Worm (Caenorhabditis elegans) whole organism, late embryonic: ENCODE measurements around the gene blos-2.
A peak's percentile ranks its signal among the peaks of the same experiment; 100 is the strongest.

Experiments used
- C38D4.7 ChIP-seq: fragments of 200-800 bp; sonication (Bioruptor generic); optimal IDR thresholded peaks from 2 replicates; lab custom pipeline; 2018; ENCODE audit warnings: mild to moderate bottlenecking, missing genetic modification characterization, moderate library complexity, missing compliant biosample characterization
- K02D7.2 ChIP-seq: sonication (generic microtip); optimal IDR thresholded peaks from 2 replicates; lab custom pipeline; 2017; ENCODE audit warnings: mild to moderate bottlenecking, missing genetic modification characterization, missing compliant biosample characterization
- T23F11.4 ChIP-seq: fragments of 200-800 bp; sonication (Bioruptor generic); optimal IDR thresholded peaks from 2 replicates; lab custom pipeline; 2018; ENCODE audit warnings: mild to moderate bottlenecking, missing genetic modification characterization, missing compliant biosample characterization
- Y22D7AL.16 ChIP-seq: sonication (generic microtip); optimal IDR thresholded peaks from 2 replicates; lab custom pipeline; 2016; ENCODE audit warnings: missing genetic modification characterization, missing compliant biosample characterization
- ahr-1 ChIP-seq: sonication (generic microtip); optimal IDR thresholded peaks from 2 replicates; lab custom pipeline; 2016; ENCODE audit warnings: missing genetic modification characterization, missing compliant biosample characterization
- ama-1 ChIP-seq: fragments of 150-350 bp; optimal IDR thresholded peaks from 2 replicates; lab custom pipeline; 2014
- ceh-14 ChIP-seq: sonication (generic microtip); optimal IDR thresholded peaks from 2 replicates; lab custom pipeline; 2016; ENCODE audit warnings: missing genotype, missing genetic modification characterization, missing compliant biosample characterization
- ceh-19 ChIP-seq: fragments of 200-800 bp; sonication (Bioruptor generic); optimal IDR thresholded peaks from 2 replicates; lab custom pipeline; 2018; ENCODE audit warnings: mild to moderate bottlenecking, missing genetic modification characterization, missing compliant biosample characterization
- ceh-22 ChIP-seq: sonication (generic microtip); optimal IDR thresholded peaks from 2 replicates; lab custom pipeline; 2017; ENCODE audit warnings: missing biosample characterization, missing genetic modification characterization
- ceh-24 ChIP-seq: sonication (generic microtip); optimal IDR thresholded peaks from 2 replicates; lab custom pipeline; 2016; ENCODE audit warnings: mild to moderate bottlenecking, missing genetic modification characterization, missing compliant biosample characterization
- ceh-30 ChIP-seq: fragments of 150-350 bp; optimal IDR thresholded peaks from 2 replicates; lab custom pipeline; 2014; ENCODE audit warnings: missing biosample characterization, missing genetic modification characterization
- ceh-31 ChIP-seq: sonication (generic microtip); optimal IDR thresholded peaks from 2 replicates; lab custom pipeline; 2016; ENCODE audit warnings: missing genetic modification characterization, missing compliant biosample characterization
- ceh-45 ChIP-seq: fragments of 200-800 bp; sonication (Bioruptor generic); IDR thresholded peaks from 2 replicates; pipeline ENCODE4 v1.3.6; 2022; ENCODE audit warnings: missing genetic modification reagents, missing genetic modification characterization, missing compliant biosample characterization
- ceh-48 ChIP-seq: sonication (generic microtip); optimal IDR thresholded peaks from 2 replicates; lab custom pipeline; 2016; ENCODE audit warnings: missing genetic modification characterization, inconsistent platforms, missing compliant biosample characterization
- ceh-6 ChIP-seq: fragments of 200-800 bp; sonication (Bioruptor generic); optimal IDR thresholded peaks from 2 replicates; lab custom pipeline; 2018; ENCODE audit warnings: mild to moderate bottlenecking, missing genetic modification characterization, missing compliant biosample characterization
- ceh-9 ChIP-seq: sonication (generic microtip); optimal IDR thresholded peaks from 2 replicates; lab custom pipeline; 2016; ENCODE audit warnings: mild to moderate bottlenecking, missing genetic modification characterization, inconsistent platforms, missing compliant biosample characterization
- che-1 ChIP-seq: sonication (generic microtip); optimal IDR thresholded peaks from 2 replicates; lab custom pipeline; 2016; ENCODE audit warnings: mild to moderate bottlenecking, missing genetic modification characterization, missing compliant biosample characterization
- dmd-4 ChIP-seq: sonication (generic microtip); optimal IDR thresholded peaks from 2 replicates; lab custom pipeline; 2016; ENCODE audit warnings: borderline replicate concordance, missing genetic modification characterization, missing compliant biosample characterization
- dve-1 ChIP-seq: sonication (generic microtip); optimal IDR thresholded peaks from 2 replicates; lab custom pipeline; 2017; ENCODE audit warnings: antibody characterized with exemption, mild to moderate bottlenecking, missing genetic modification characterization, missing compliant biosample characterization
- elt-2 ChIP-seq: sonication (generic microtip); optimal IDR thresholded peaks from 2 replicates; lab custom pipeline; 2016; ENCODE audit warnings: missing genetic modification reagents, missing genetic modification characterization, missing compliant biosample characterization
- fax-1 ChIP-seq: sonication (generic microtip); optimal IDR thresholded peaks from 2 replicates; lab custom pipeline; 2016; ENCODE audit warnings: missing genotype, missing genetic modification characterization, missing compliant biosample characterization
- fkh-6 ChIP-seq: sonication (generic microtip); optimal IDR thresholded peaks from 2 replicates; lab custom pipeline; 2016; ENCODE audit warnings: missing genetic modification characterization, missing compliant biosample characterization
- hlh-15 ChIP-seq: sonication (generic microtip); optimal IDR thresholded peaks from 2 replicates; lab custom pipeline; 2016; ENCODE audit warnings: missing genetic modification characterization, missing compliant biosample characterization
- hlh-8 ChIP-seq: sonication (generic microtip); optimal IDR thresholded peaks from 2 replicates; lab custom pipeline; 2016; ENCODE audit warnings: missing genotype, missing genetic modification characterization, missing compliant biosample characterization
- lim-6 ChIP-seq: sonication (generic microtip); optimal IDR thresholded peaks from 2 replicates; lab custom pipeline; 2016; ENCODE audit warnings: missing genetic modification characterization, missing compliant biosample characterization
- madf-2 ChIP-seq: sonication (generic microtip); optimal IDR thresholded peaks from 2 replicates; lab custom pipeline; 2017; ENCODE audit warnings: missing genetic modification characterization, missing compliant biosample characterization
- nfya-1 ChIP-seq: sonication (generic microtip); optimal IDR thresholded peaks from 2 replicates; lab custom pipeline; 2017; ENCODE audit warnings: missing genetic modification characterization, mild to moderate bottlenecking, missing compliant biosample characterization, antibody characterized with exemption, moderate library complexity
- nhr-11 ChIP-seq: fragments of 150-350 bp; optimal IDR thresholded peaks from 2 replicates; lab custom pipeline; 2014; ENCODE audit warnings: missing biosample characterization, missing genetic modification characterization
- odd-2 ChIP-seq: sonication (generic microtip); optimal IDR thresholded peaks from 2 replicates; lab custom pipeline; 2017; ENCODE audit warnings: antibody characterized with exemption, mild to moderate bottlenecking, missing genetic modification characterization, missing compliant biosample characterization
- pat-9 ChIP-seq: fragments of 200-800 bp; sonication (Bioruptor generic); optimal IDR thresholded peaks from 2 replicates; lab custom pipeline; 2018; ENCODE audit warnings: mild to moderate bottlenecking, missing genetic modification characterization, moderate library complexity, missing compliant biosample characterization
- pha-4 ChIP-seq: fragments of 150-350 bp; optimal IDR thresholded peaks from 2 replicates; lab custom pipeline; 2018; ENCODE audit warnings: missing biosample characterization, missing genetic modification reagents, missing genetic modification characterization
- pros-1 ChIP-seq: fragments of 150-350 bp; optimal IDR thresholded peaks from 2 replicates; lab custom pipeline; 2014; ENCODE audit warnings: missing biosample characterization, missing genetic modification reagents, missing genetic modification characterization
- ref-2 ChIP-seq: sonication (generic microtip); optimal IDR thresholded peaks from 2 replicates; lab custom pipeline; 2016; ENCODE audit warnings: missing genetic modification characterization, missing compliant biosample characterization
- rnt-1 ChIP-seq: sonication (generic microtip); optimal IDR thresholded peaks from 2 replicates; lab custom pipeline; 2016; ENCODE audit warnings: missing genetic modification characterization, missing compliant biosample characterization
- sdc-2 ChIP-seq: sonication (generic microtip); optimal IDR thresholded peaks from 2 replicates; lab custom pipeline; 2016; ENCODE audit warnings: missing genotype, missing genetic modification characterization, missing compliant biosample characterization
- unc-42 ChIP-seq: sonication (generic microtip); optimal IDR thresholded peaks from 2 replicates; lab custom pipeline; 2016; ENCODE audit warnings: missing genotype, missing genetic modification characterization, missing compliant biosample characterization
- unc-55 ChIP-seq: sonication (generic microtip); optimal IDR thresholded peaks from 2 replicates; lab custom pipeline; 2017; ENCODE audit warnings: missing biosample characterization, missing genetic modification reagents, missing genetic modification characterization
- unc-86 ChIP-seq: sonication (generic microtip); optimal IDR thresholded peaks from 2 replicates; lab custom pipeline; 2016; ENCODE audit warnings: missing genetic modification characterization, missing compliant biosample characterization
- zip-5 ChIP-seq: sonication (generic microtip); optimal IDR thresholded peaks from 2 replicates; lab custom pipeline; 2016; ENCODE audit warnings: missing genetic modification characterization, missing compliant biosample characterization

blos-2 gene

DNA sequence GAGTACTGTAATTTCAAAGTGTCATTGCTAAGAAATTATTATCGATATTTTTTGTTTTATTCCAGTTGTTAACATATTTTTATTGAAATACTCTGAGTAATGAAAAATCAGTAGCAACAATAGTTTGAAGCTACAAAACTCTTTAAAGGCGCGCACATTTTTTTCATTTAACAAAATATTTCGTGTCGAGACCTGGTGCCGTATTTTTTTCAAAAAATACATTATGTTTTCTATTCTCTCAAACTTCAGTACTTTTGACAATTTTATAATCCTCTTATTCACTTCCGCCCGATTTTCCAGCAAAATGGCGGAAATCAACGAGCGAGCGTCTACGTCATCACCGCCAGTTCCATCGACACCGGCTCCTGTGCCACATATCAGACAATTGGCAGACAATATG lies at the start of gene blos-2:
TSS of gene blos-2 (plus strand) at position 301 of the 400 bp plus-strand sequence.
- TF ChIP-seq sdc-2 (tag; lab: Kevin White, UChicago) (no peak), madf-2 (no peak), hlh-15 (tag; lab: Kevin White, UChicago) (no peak), ceh-22 (tag; lab: Kevin White, UChicago) (no peak), che-1 (tag; lab: Kevin White, UChicago) (no peak), pha-4 (tag; lab: Kevin White, UChicago) (no peak), odd-2 (tag; lab: Kevin White, UChicago) (no peak), ceh-6 (GFP tag; lab: Kevin White, UChicago) (no peak), ceh-19 (GFP tag; lab: Kevin White, UChicago) (no peak), ceh-24 (tag; lab: Kevin White, UChicago) (no peak), nhr-11 (tag; lab: Kevin White, UChicago) (no peak), dve-1 (tag; lab: Kevin White, UChicago) (no peak), lim-6 (tag; lab: Kevin White, UChicago) (no peak), ceh-30 (tag; lab: Kevin White, UChicago) (no peak), rnt-1 (tag; lab: Kevin White, UChicago) (no peak), ceh-14 (tag; lab: Kevin White, UChicago) (no peak), ceh-9 (tag; lab: Kevin White, UChicago) (no peak)

DNA sequence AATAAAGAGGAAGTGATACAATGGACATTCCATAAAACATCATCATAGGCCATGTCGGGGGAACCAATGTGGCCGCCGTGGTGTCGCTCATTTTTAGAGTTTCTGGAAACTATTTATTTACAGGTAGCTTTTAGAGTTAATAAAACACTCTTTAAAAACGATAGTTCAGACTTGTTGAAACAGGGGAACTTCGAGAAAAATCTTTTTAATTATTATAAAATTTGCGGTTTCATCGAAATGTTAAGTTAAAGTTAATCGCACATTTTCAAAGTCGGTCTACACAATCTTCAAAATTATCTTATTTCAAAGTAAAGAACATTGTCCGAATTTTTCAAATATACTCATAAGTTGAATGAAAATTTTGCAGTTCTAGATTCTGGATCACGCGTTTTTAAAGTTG lies 49.7 kb upstream of the blos-2 start, which contains the start of gene ops-1:
TSS of gene ops-1 (minus strand) at position 101 of the 400 bp plus-strand sequence.
- no peak for TF ChIP-seq unc-55 (GFP tag; lab: Kevin White, UChicago)
- no peak for TF ChIP-seq dve-1 (tag; lab: Kevin White, UChicago)
- no peak for TF ChIP-seq ahr-1 (tag; lab: Kevin White, UChicago)
- no peak for TF ChIP-seq T23F11.4 (GFP tag; lab: Kevin White, UChicago)
- no peak for TF ChIP-seq fax-1 (tag; lab: Kevin White, UChicago)
- no peak for TF ChIP-seq Y22D7AL.16 (tag; lab: Kevin White, UChicago)
- TF ChIP-seq unc-42 (tag; lab: Kevin White, UChicago), result no peak
- no peak for TF ChIP-seq odd-2 (tag; lab: Kevin White, UChicago)
- TF ChIP-seq ceh-22 (tag; lab: Kevin White, UChicago), result no peak
- TF ChIP-seq ref-2, result no peak
- TF ChIP-seq dmd-4 (tag; lab: Kevin White, UChicago), result no peak
- TF ChIP-seq ceh-45, result no peak
- no peak for TF ChIP-seq zip-5
- no peak for TF ChIP-seq C38D4.7 (GFP tag; lab: Kevin White, UChicago)
- no peak for TF ChIP-seq hlh-8 (tag; lab: Kevin White, UChicago)
- no peak for TF ChIP-seq K02D7.2 (tag; lab: Kevin White, UChicago)
- no peak for TF ChIP-seq pat-9 (tag; lab: Kevin White, UChicago)
- no peak for TF ChIP-seq nfya-1 (tag; lab: Kevin White, UChicago)
- no peak for TF ChIP-seq ceh-14 (tag; lab: Kevin White, UChicago)
- TF ChIP-seq, all 69 proteins: peak for 0

DNA sequence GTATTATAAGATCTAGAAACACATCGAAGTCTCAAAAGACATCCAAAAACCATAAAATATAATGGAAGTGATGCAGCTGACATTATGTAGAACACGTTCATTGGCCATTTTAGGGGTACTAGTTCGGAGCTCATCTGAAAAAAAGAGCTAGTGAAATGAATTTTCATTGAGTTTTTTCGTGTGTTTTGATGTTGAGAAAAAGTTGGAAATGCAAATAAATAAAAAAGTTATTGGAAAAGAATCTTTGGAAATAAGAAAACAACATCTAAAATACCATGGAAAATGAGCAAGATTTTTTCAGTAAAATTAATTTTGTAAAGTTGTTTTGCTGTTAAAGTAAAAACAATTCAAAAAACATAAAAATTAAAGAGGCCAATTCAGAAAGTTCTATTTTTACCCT lies 43.3 kb upstream of the blos-2 start, which contains the start of gene srv-24:
TSS of gene srv-24 (minus strand) at position 101 of the 400 bp plus-strand sequence.
- no peak for TF ChIP-seq ceh-31 (tag; lab: Kevin White, UChicago)
- TF ChIP-seq ama-1, result no peak
- TF ChIP-seq pros-1 (tag; lab: Kevin White, UChicago), result no peak
- TF ChIP-seq pat-9 (tag; lab: Kevin White, UChicago), result no peak
- TF ChIP-seq fkh-6 (tag; lab: Kevin White, UChicago), result no peak
- no peak for TF ChIP-seq pha-4 (tag; lab: Kevin White, UChicago)
- TF ChIP-seq ceh-14 (tag; lab: Kevin White, UChicago), result no peak
- TF ChIP-seq unc-86 (tag; lab: Kevin White, UChicago), result no peak

DNA sequence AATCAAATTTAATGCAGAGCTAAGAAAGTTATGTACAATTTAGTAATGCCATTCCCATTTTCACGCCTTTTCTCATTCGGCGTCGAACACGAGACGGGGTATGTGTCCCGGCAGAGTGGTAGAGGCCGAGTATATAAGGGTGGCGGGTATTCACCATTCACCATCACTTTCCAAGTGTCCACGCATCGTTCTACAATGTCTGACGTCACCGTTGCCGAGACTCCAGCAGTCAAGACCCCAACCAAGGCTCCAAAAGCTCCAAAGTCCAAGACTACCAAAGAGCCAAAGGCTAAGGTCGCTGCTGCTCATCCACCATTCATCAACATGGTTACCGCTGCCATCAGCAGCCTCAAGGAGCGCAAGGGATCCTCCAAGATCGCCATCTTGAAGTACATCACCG lies 39.9 kb upstream of the blos-2 start, which contains the start of gene hil-2:
TSS of gene hil-2 (plus strand) at position 160 of the 400 bp plus-strand sequence.
- TF ChIP-seq elt-2, result peak; percentile 26
- peak; percentile 34 for TF ChIP-seq ama-1
- TF ChIP-seq ceh-48, result no peak
- TF ChIP-seq ceh-31 (tag; lab: Kevin White, UChicago), result peak; percentile 53
- no peak for TF ChIP-seq ceh-14 (tag; lab: Kevin White, UChicago)
- TF ChIP-seq ref-2, result no peak
- TF ChIP-seq, all 69 proteins: peak for 3
